Worm (Caenorhabditis elegans) whole organism, L4/young adult: ENCODE data around the gene cap-2.

Experiments
- W03F9.2 ChIP-seq: fragments of 150-350 bp; optimal IDR thresholded peaks from 2 replicates; lab custom pipeline; 2014; ENCODE audit warnings: missing biosample characterization, missing genetic modification characterization
- dao-5 ChIP-seq: sonication (generic microtip); optimal IDR thresholded peaks from 2 replicates; lab custom pipeline; 2016; ENCODE audit warnings: missing genotype, missing genetic modification characterization, moderate library complexity, missing compliant biosample characterization
- him-1 ChIP-seq: sonication (generic microtip); optimal IDR thresholded peaks from 2 replicates; lab custom pipeline; 2016; ENCODE audit warnings: missing genotype, missing genetic modification reagents, missing genetic modification characterization, missing compliant biosample characterization

ce11 chrII:10819928-10820423, 49.0 kb upstream of the cap-2 start, which contains the start of gene R06F6.8:
- TF ChIP-seq him-1 (no peak), W03F9.2 (tag; lab: Kevin White, UChicago) (no peak), dao-5 (no peak)
